Worm (Caenorhabditis elegans): ENCODE measurements around the gene T11F9.14.

T11F9.14 gene

ce11 chrV:11515145-11515544 lies 34.5 kb upstream of the T11F9.14 start:
- TF ChIP-seq nhr-237 (tag; optimal IDR thresholded peaks at IDR 0.05) (no peak), tbx-8 (GFP tag; optimal IDR thresholded peaks at IDR 0.05) (no peak), sptf-1 (tag; optimal IDR thresholded peaks at IDR 0.05) (no peak), ham-2 (GFP tag; optimal IDR thresholded peaks at IDR 0.05) (no peak), nhr-2 (tag; optimal IDR thresholded peaks at IDR 0.05) (no peak), cnd-1 (tag; optimal IDR thresholded peaks at IDR 0.05) (no peak), zip-8 (tag; optimal IDR thresholded peaks at IDR 0.05) (no peak), M03D4.4 (tag; optimal IDR thresholded peaks at IDR 0.05) (no peak), ceh-39 (tag; optimal IDR thresholded peaks at IDR 0.05) (no peak), lin-32 (GFP tag; optimal IDR thresholded peaks at IDR 0.05) (no peak), mls-2 (tag; optimal IDR thresholded peaks at IDR 0.05) (no peak), snpc-4 (tag; optimal IDR thresholded peaks at IDR 0.05) (no peak), elt-1 (tag; optimal IDR thresholded peaks at IDR 0.05; ENCODE audit: borderline replicate concordance, insufficient read depth) (no peak), lsy-2 (tag; optimal IDR thresholded peaks at IDR 0.05) (no peak), mab-5 (tag; optimal IDR thresholded peaks at IDR 0.05) (no peak), unc-120 (tag; optimal IDR thresholded peaks at IDR 0.05; ENCODE audit: poor library complexity, severe bottlenecking) (no peak), ztf-11 (tag; optimal IDR thresholded peaks at IDR 0.05) (no peak), ceh-43 (GFP tag; optimal IDR thresholded peaks at IDR 0.05) (no peak), bed-3 (GFP tag; optimal IDR thresholded peaks at IDR 0.05) (no peak)

ce11 chrV:11514677-11515076 lies 34.0 kb upstream of the T11F9.14 start, which contains the start of gene C55A6.6:
C55A6.6 (minus strand) TSS chrV:11514737.
- no peak for TF ChIP-seq flh-1 (GFP tag; optimal IDR thresholded peaks at IDR 0.05)
- TF ChIP-seq unc-120 (tag; optimal IDR thresholded peaks at IDR 0.05; ENCODE audit: poor library complexity, severe bottlenecking): no peak
- no peak for TF ChIP-seq lin-32 (GFP tag; optimal IDR thresholded peaks at IDR 0.05)
- TF ChIP-seq M03D4.4 (tag; optimal IDR thresholded peaks at IDR 0.05): no peak
- no peak for TF ChIP-seq nhr-2 (tag; optimal IDR thresholded peaks at IDR 0.05)
- no peak for TF ChIP-seq nhr-237 (tag; optimal IDR thresholded peaks at IDR 0.05)
- no peak for TF ChIP-seq ztf-11 (tag; optimal IDR thresholded peaks at IDR 0.05)
- TF ChIP-seq unc-62 (GFP tag; optimal IDR thresholded peaks at IDR 0.05): no peak
- no peak for TF ChIP-seq cnd-1 (tag; optimal IDR thresholded peaks at IDR 0.05)
- TF ChIP-seq ces-1 (GFP tag; optimal IDR thresholded peaks at IDR 0.05): no peak

ce11 chrV:11513432-11513831 lies 32.8 kb upstream of the T11F9.14 start, which contains the start of gene C55A6.3:
C55A6.3 (minus strand) TSS chrV:11513532.
- TF ChIP-seq hlh-1 (tag; optimal IDR thresholded peaks at IDR 0.05) (no peak), snpc-4 (tag; optimal IDR thresholded peaks at IDR 0.05) (no peak), pha-4 (tag; optimal IDR thresholded peaks at IDR 0.05) (no peak), ceh-39 (tag; optimal IDR thresholded peaks at IDR 0.05) (no peak), nhr-2 (tag; optimal IDR thresholded peaks at IDR 0.05) (no peak), elt-3 (tag; optimal IDR thresholded peaks at IDR 0.05) (no peak), sptf-1 (tag; optimal IDR thresholded peaks at IDR 0.05) (no peak)

ce11 chrV:11508773-11509172 lies 28.1 kb upstream of the T11F9.14 start, which contains the start of gene ttll-5:
ttll-5 (plus strand) TSS chrV:11509060.
- TF ChIP-seq elt-3 (tag; optimal IDR thresholded peaks at IDR 0.05) (no peak), hlh-1 (tag; optimal IDR thresholded peaks at IDR 0.05) (no peak), bed-3 (GFP tag; optimal IDR thresholded peaks at IDR 0.05) (no peak), lsy-2 (tag; optimal IDR thresholded peaks at IDR 0.05) (no peak), zip-8 (tag; optimal IDR thresholded peaks at IDR 0.05) (no peak), ham-2 (GFP tag; optimal IDR thresholded peaks at IDR 0.05) (no peak)

ce11 chrV:11506347-11506746 lies 25.7 kb upstream of the T11F9.14 start:
- TF ChIP-seq hlh-1 (tag; optimal IDR thresholded peaks at IDR 0.05) (peak; percentile 82), nhr-76 (tag; optimal IDR thresholded peaks at IDR 0.05) (no peak), unc-120 (tag; optimal IDR thresholded peaks at IDR 0.05; ENCODE audit: poor library complexity, severe bottlenecking) (peak; percentile 55)

DNA sequence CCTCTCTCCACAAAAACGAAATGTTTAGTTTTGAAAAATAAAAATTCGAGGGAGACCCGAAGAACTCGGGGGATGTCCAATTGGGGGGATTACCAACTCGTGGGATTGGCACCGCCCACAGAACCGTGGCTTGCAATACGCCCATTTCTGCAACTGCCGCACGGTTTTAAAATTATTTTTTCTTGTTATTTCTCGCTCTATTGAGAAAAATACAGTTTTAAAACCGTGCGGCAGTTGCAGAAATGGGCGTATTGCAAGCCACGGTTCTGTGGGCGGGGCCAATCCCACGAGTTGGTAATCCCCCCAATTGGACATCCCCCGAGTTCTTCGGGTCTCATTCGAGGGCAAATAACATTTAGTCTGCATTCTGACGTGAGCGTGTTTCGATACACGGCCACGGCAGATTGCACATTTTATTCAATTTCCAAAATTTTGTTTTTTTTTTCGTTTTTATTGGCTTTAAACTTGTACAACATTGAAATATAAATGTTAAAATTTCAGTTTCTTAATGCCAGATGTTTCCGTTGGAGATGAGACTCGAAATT lies 24.3 kb upstream of the T11F9.14 start, which contains the start of the genes C55A6.1 and C55A6.10:
Gene C55A6.1, minus strand, starts transcription at position 116 of the 545 bp plus-strand sequence.
Gene C55A6.10, plus strand, starts transcription at position 495 of the 545 bp plus-strand sequence.
- peak; percentile 68 for TF ChIP-seq ces-1 (GFP tag; optimal IDR thresholded peaks at IDR 0.05)
- TF ChIP-seq cnd-1 (tag; optimal IDR thresholded peaks at IDR 0.05): peak; percentile 25
- TF ChIP-seq sptf-1 (tag; optimal IDR thresholded peaks at IDR 0.05): peak; percentile 41
- peak; percentile 10 for TF ChIP-seq nhr-237 (tag; optimal IDR thresholded peaks at IDR 0.05)
- TF ChIP-seq lsy-2 (tag; optimal IDR thresholded peaks at IDR 0.05): peak; percentile 31
- peak; percentile 1 for TF ChIP-seq hlh-1 (tag; optimal IDR thresholded peaks at IDR 0.05)
- peak; percentile 36 for TF ChIP-seq mep-1 (tag; optimal IDR thresholded peaks at IDR 0.05)
- peak; percentile 1 for TF ChIP-seq M03D4.4 (tag; optimal IDR thresholded peaks at IDR 0.05)
- peak; percentile 12 for TF ChIP-seq lin-13 (tag; optimal IDR thresholded peaks at IDR 0.05)
- peak; percentile 43 for TF ChIP-seq drap-1 (GFP tag; optimal IDR thresholded peaks at IDR 0.05)
